Fruit fly (Drosophila melanogaster) whole organism: ENCODE measurements around the gene Jasper.

ENCODE experiments used
- CG8478 ChIP-seq: fragments of >200 bp; optimal IDR thresholded peaks from 2 replicates; lab custom pipeline; 2018; ENCODE audit warnings: inconsistent platforms
- Dll ChIP-seq: fragments of >200 bp; optimal IDR thresholded peaks from 2 replicates; lab custom pipeline; 2017
- EcR ChIP-seq, 2 experiments: fragments of >200 bp; optimal IDR thresholded peaks; 2 replicates each; lab custom pipeline; 2017; ENCODE audit warnings: missing biosample characterization in 2 of 2, missing genetic modification characterization in 2 of 2, missing genetic modification reagents in 2 of 2
- pan ChIP-seq: fragments of >200 bp; optimal IDR thresholded peaks from 2 replicates; lab custom pipeline; 2017
- psq ChIP-seq: fragments of >200 bp; optimal IDR thresholded peaks from 2 replicates; lab custom pipeline; 2017
- usp ChIP-seq: fragments of >200 bp; optimal IDR thresholded peaks from 2 replicates; lab custom pipeline; 2017; ENCODE audit warnings: missing biosample characterization, missing genetic modification characterization, mixed read lengths

DNA sequence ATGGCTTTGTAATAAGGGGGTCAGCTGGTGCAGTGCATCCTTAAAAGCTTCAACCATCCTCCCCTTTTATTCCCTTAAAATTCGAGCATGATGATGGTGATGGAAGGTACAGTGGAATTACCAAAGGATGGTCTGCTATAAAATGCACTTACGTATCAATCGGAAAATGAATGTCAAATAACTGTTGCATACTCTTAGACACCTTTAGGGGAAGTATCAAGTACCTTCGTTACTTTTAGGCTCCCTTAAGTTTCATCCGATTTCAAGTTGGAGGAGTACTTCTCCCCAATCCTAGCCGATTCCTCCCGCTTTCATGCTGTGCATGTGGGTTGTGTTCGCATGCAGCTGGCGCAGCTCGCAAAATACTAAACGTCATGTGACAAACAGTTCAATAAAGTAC is 17.9 kb downstream of the Jasper start:
- TF ChIP-seq pan (lab: Kevin White, UChicago) = no peak
- no peak for TF ChIP-seq usp (GFP tag; lab: Kevin White, UChicago)
- no peak for TF ChIP-seq CG8478
- TF ChIP-seq EcR (GFP tag; optimal IDR thresholded peaks at IDR 0.05; lab: Kevin White, UChicago) = no peak
- TF ChIP-seq psq (lab: Kevin White, UChicago) = no peak
- no peak for TF ChIP-seq Dll (lab: Kevin White, UChicago)
